Worm (Caenorhabditis elegans) whole organism, L4 larva: ENCODE data around the gene K11D12.11.

ENCODE experiments used
- F44E2.7 ChIP-seq: fragments of 200-800 bp; sonication (Bioruptor generic); IDR thresholded peaks from 2 replicates; pipeline ENCODE4 v2.1.2; 2022; ENCODE audit warnings: missing genetic modification characterization, missing compliant biosample characterization
- F49E8.2 ChIP-seq: sonication (generic microtip); optimal IDR thresholded peaks from 2 replicates; lab custom pipeline; 2016; ENCODE audit warnings: missing compliant biosample characterization, mild to moderate bottlenecking, missing genetic modification characterization, borderline replicate concordance
- T20F7.1 ChIP-seq: fragments of 200-800 bp; sonication (Bioruptor generic); optimal IDR thresholded peaks from 2 replicates; lab custom pipeline; 2018; ENCODE audit warnings: mild to moderate bottlenecking, missing genetic modification characterization, missing compliant biosample characterization
- aha-1 ChIP-seq: fragments of 150-350 bp; peaks from one replicate; lab custom pipeline; 2014; ENCODE audit warnings: missing biosample characterization, missing genetic modification characterization
- aly-2 ChIP-seq: sonication (generic microtip); optimal IDR thresholded peaks from 2 replicates; lab custom pipeline; 2018; ENCODE audit warnings: missing biosample characterization, missing genetic modification characterization
- ama-1 ChIP-seq: fragments of 150-350 bp; optimal IDR thresholded peaks from 2 replicates; lab custom pipeline; 2014; ENCODE audit warnings: inconsistent platforms, mixed read lengths
- arid-1 ChIP-seq: fragments of 200-800 bp; sonication (Bioruptor generic); conservative IDR thresholded peaks from 2 replicates; pipeline ENCODE4 v1.3.6; 2022; ENCODE audit warnings: missing genetic modification reagents, missing genetic modification characterization, missing compliant biosample characterization
- attf-4 ChIP-seq: sonication (generic microtip); optimal IDR thresholded peaks from 3 replicates; lab custom pipeline; 2017; ENCODE audit warnings: missing biosample characterization, missing genetic modification characterization
- ceh-20 ChIP-seq: fragments of 200-800 bp; sonication (Bioruptor generic); IDR thresholded peaks from 2 replicates; pipeline ENCODE4 v1.3.6; 2022; ENCODE audit warnings: missing genetic modification reagents, missing genetic modification characterization, missing compliant biosample characterization
- ceh-62 ChIP-seq: sonication (generic microtip); optimal IDR thresholded peaks from 2 replicates; lab custom pipeline; 2017; ENCODE audit warnings: missing biosample characterization, missing genetic modification characterization
- ctbp-1 ChIP-seq: fragments of 200-800 bp; sonication (Bioruptor generic); IDR thresholded peaks from 2 replicates; pipeline ENCODE4 v1.3.6; 2022; ENCODE audit warnings: missing genetic modification reagents, missing genetic modification characterization, missing compliant biosample characterization
- daf-12 ChIP-seq: fragments of 150-350 bp; optimal IDR thresholded peaks from 2 replicates; lab custom pipeline; 2014; ENCODE audit warnings: missing biosample characterization, missing genetic modification reagents, missing genetic modification characterization
- daf-16 ChIP-seq, 3 experiments: sonication (generic microtip); optimal IDR thresholded peaks; 2 replicates each; lab custom pipeline; 2016 to 2017; ENCODE audit warnings: missing genetic modification characterization in 3 of 3, missing genetic modification reagents in 3 of 3, mild to moderate bottlenecking in 2 of 3, missing compliant biosample characterization in 2 of 3, missing biosample characterization in 1 of 3, moderate library complexity in 1 of 3
- dmd-6 ChIP-seq: fragments of 200-800 bp; sonication (Bioruptor generic); IDR thresholded peaks from 2 replicates; pipeline ENCODE4 v1.3.6; 2022; ENCODE audit warnings: missing genetic modification reagents, missing genetic modification characterization, missing compliant biosample characterization
- dmd-8 ChIP-seq: fragments of 200-800 bp; sonication (Bioruptor generic); IDR thresholded peaks from 2 replicates; pipeline ENCODE4 v1.3.6; 2022; ENCODE audit warnings: missing genetic modification characterization, missing compliant biosample characterization
- dmd-9 ChIP-seq: fragments of 200-800 bp; sonication (Bioruptor generic); IDR thresholded peaks from 2 replicates; pipeline ENCODE4 v1.3.6; 2022; ENCODE audit warnings: missing genetic modification reagents, missing genetic modification characterization, missing compliant biosample characterization
- duxl-1 ChIP-seq: sonication (generic microtip); optimal IDR thresholded peaks from 2 replicates; lab custom pipeline; 2016; ENCODE audit warnings: mild to moderate bottlenecking, missing genetic modification characterization, moderate library complexity, missing compliant biosample characterization; ENCODE audit not compliant: poor library complexity
- dve-1 ChIP-seq: sonication (generic microtip); optimal IDR thresholded peaks from 2 replicates; lab custom pipeline; 2017; ENCODE audit warnings: antibody characterized with exemption, mild to moderate bottlenecking, missing genetic modification characterization, missing compliant biosample characterization; ENCODE audit not compliant: insufficient read depth
- gei-8 ChIP-seq: fragments of 200-800 bp; sonication (Bioruptor generic); optimal IDR thresholded peaks from 2 replicates; lab custom pipeline; 2018; ENCODE audit warnings: mild to moderate bottlenecking, missing genetic modification characterization, missing compliant biosample characterization
- hlh-11 ChIP-seq: fragments of 200-800 bp; sonication (Bioruptor generic); optimal IDR thresholded peaks from 2 replicates; lab custom pipeline; 2018; ENCODE audit warnings: mild to moderate bottlenecking, missing genetic modification characterization, missing compliant biosample characterization
- hlh-30 ChIP-seq: sonication (generic microtip); optimal IDR thresholded peaks from 2 replicates; lab custom pipeline; 2017; ENCODE audit warnings: antibody characterized with exemption, mild to moderate bottlenecking, missing genetic modification characterization, missing compliant biosample characterization; ENCODE audit not compliant: insufficient read depth
- lim-7 ChIP-seq: fragments of 200-800 bp; sonication (Bioruptor generic); IDR thresholded peaks from 2 replicates; pipeline ENCODE4 v1.3.6; 2022; ENCODE audit warnings: missing genetic modification characterization, missing compliant biosample characterization
- lin-1 ChIP-seq: fragments of 200-800 bp; sonication (Bioruptor generic); IDR thresholded peaks from 2 replicates; pipeline ENCODE4 v1.3.6; 2022; ENCODE audit warnings: missing genetic modification reagents, missing genetic modification characterization, missing compliant biosample characterization
- lsy-2 ChIP-seq, 2 experiments: fragments of 150-350 bp in 1 of 2; sonication (generic microtip) in 1 of 2; optimal IDR thresholded peaks; 2 replicates each; lab custom pipeline; 2014 to 2017; ENCODE audit warnings: missing biosample characterization in 2 of 2, missing genetic modification characterization in 2 of 2
- mxl-3 ChIP-seq: fragments of 200-800 bp; sonication (Bioruptor generic); optimal IDR thresholded peaks from 2 replicates; lab custom pipeline; 2018; ENCODE audit warnings: mild to moderate bottlenecking, missing genetic modification characterization, missing compliant biosample characterization
- nhr-102 ChIP-seq: sonication (generic microtip); optimal IDR thresholded peaks from 2 replicates; lab custom pipeline; 2016; ENCODE audit warnings: mild to moderate bottlenecking, missing genetic modification characterization, moderate library complexity, missing compliant biosample characterization
- nhr-11 ChIP-seq: fragments of 150-350 bp; optimal IDR thresholded peaks from 2 replicates; lab custom pipeline; 2014; ENCODE audit warnings: missing biosample characterization, missing genetic modification characterization
- nhr-237 ChIP-seq: sonication (generic microtip); optimal IDR thresholded peaks from 2 replicates; lab custom pipeline; 2017; ENCODE audit warnings: missing biosample characterization, missing genetic modification characterization
- nhr-28 ChIP-seq: fragments of 150-350 bp; optimal IDR thresholded peaks from 2 replicates; lab custom pipeline; 2014; ENCODE audit warnings: missing biosample characterization, missing genetic modification characterization
- nhr-42 ChIP-seq: fragments of 200-800 bp; sonication (Bioruptor generic); IDR thresholded peaks from 2 replicates; pipeline ENCODE4 v1.3.6; 2022; ENCODE audit warnings: missing genetic modification characterization, missing compliant biosample characterization
- nhr-48 ChIP-seq: sonication (generic microtip); optimal IDR thresholded peaks from 2 replicates; lab custom pipeline; 2016; ENCODE audit warnings: mild to moderate bottlenecking, missing genetic modification characterization, missing compliant biosample characterization
- nhr-76 ChIP-seq: fragments of 150-350 bp; optimal IDR thresholded peaks from 2 replicates; lab custom pipeline; 2014; ENCODE audit warnings: missing biosample characterization, missing genetic modification characterization
- pha-4 ChIP-seq, 2 experiments: fragments of 150-350 bp in 1 of 2; fragments of 200-800 bp in 1 of 2; sonication (Bioruptor generic) in 1 of 2; IDR thresholded peaks in 1 of 2; optimal IDR thresholded peaks in 1 of 2; 2 replicates each; pipeline versions ENCODE4 v1.3.6 to Lab custom; 2014 to 2022; ENCODE audit warnings: missing genetic modification characterization in 2 of 2, missing genetic modification reagents in 2 of 2, missing biosample characterization in 1 of 2, missing compliant biosample characterization in 1 of 2
- php-3 ChIP-seq: fragments of 200-800 bp; sonication (Bioruptor generic); IDR thresholded peaks from 2 replicates; pipeline ENCODE4 v1.3.6; 2022; ENCODE audit warnings: missing genetic modification reagents, missing genetic modification characterization, missing compliant biosample characterization
- pqm-1 ChIP-seq: sonication (generic microtip); optimal IDR thresholded peaks from 2 replicates; lab custom pipeline; 2017; ENCODE audit warnings: missing biosample characterization, missing genetic modification characterization
- rbr-2 ChIP-seq: sonication (generic microtip); optimal IDR thresholded peaks from 2 replicates; lab custom pipeline; 2016; ENCODE audit warnings: missing genotype, missing genetic modification characterization, missing compliant biosample characterization
- saeg-2 ChIP-seq: fragments of 200-800 bp; sonication (Bioruptor generic); IDR thresholded peaks from 2 replicates; pipeline ENCODE4 v1.3.6; 2022; ENCODE audit warnings: missing genetic modification reagents, missing genetic modification characterization, missing compliant biosample characterization
- sdz-12 ChIP-seq: fragments of 200-800 bp; sonication (Bioruptor generic); optimal IDR thresholded peaks from 2 replicates; lab custom pipeline; 2018; ENCODE audit warnings: mild to moderate bottlenecking, missing genetic modification characterization, missing compliant biosample characterization
- spr-3 ChIP-seq: fragments of 200-800 bp; sonication (Bioruptor generic); optimal IDR thresholded peaks from 2 replicates; lab custom pipeline; 2018; ENCODE audit warnings: mild to moderate bottlenecking, missing genetic modification characterization, missing compliant biosample characterization
- unc-39 ChIP-seq: sonication (generic microtip); optimal IDR thresholded peaks from 2 replicates; lab custom pipeline; 2017; ENCODE audit warnings: missing biosample characterization, missing genetic modification characterization
- zfp-2 ChIP-seq: sonication (generic microtip); optimal IDR thresholded peaks from 2 replicates; lab custom pipeline; 2016; ENCODE audit warnings: mild to moderate bottlenecking, missing genetic modification characterization, missing compliant biosample characterization
- zip-2 ChIP-seq: fragments of 150-350 bp; optimal IDR thresholded peaks from 2 replicates; lab custom pipeline; 2014; ENCODE audit warnings: missing biosample characterization, missing genetic modification characterization
- ztf-11 ChIP-seq: fragments of 150-350 bp; optimal IDR thresholded peaks from 2 replicates; lab custom pipeline; 2014; ENCODE audit warnings: missing biosample characterization, missing genetic modification characterization
- ztf-7 ChIP-seq: fragments of 150-350 bp; optimal IDR thresholded peaks from 2 replicates; lab custom pipeline; 2014; ENCODE audit warnings: missing biosample characterization, missing genetic modification characterization

The K11D12.11 gene

ce11 chrV:5032176-5032575 is 7.2 kb downstream of the K11D12.11 start (continued):
- TF ChIP-seq hlh-11 (tag; lab: Kevin White, UChicago) (peak; percentile 65), aha-1 (tag; lab: Kevin White, UChicago) (peak; percentile 39), nhr-11 (tag; lab: Kevin White, UChicago) (peak; percentile 45), hlh-30 (peak; percentile 60), saeg-2 (no peak), php-3 (GFP tag; lab: Robert Waterston, UW) (no peak), zip-2 (tag; lab: Kevin White, UChicago) (peak; percentile 26), ztf-7 (tag; lab: Kevin White, UChicago) (no peak)

- TF ChIP-seq gei-8 (GFP tag; lab: Kevin White, UChicago) (no peak), zfp-2 (no peak), F44E2.7 (GFP tag; lab: Robert Waterston, UW) (no peak), daf-16 (GFP tag; optimal IDR thresholded peaks at IDR 0.05; lab: Kevin White, UChicago) (no peak), daf-16 (tag; optimal IDR thresholded peaks at IDR 0.05; lab: Kevin White, UChicago) (peak; percentile 3), sdz-12 (GFP tag; lab: Kevin White, UChicago) (no peak), nhr-42 (no peak), dmd-9 (GFP tag; lab: Robert Waterston, UW) (no peak), nhr-237 (tag; lab: Kevin White, UChicago) (no peak), daf-12 (tag; lab: Kevin White, UChicago) (no peak), nhr-48 (tag; lab: Kevin White, UChicago) (peak; percentile 24), php-3 (GFP tag; lab: Robert Waterston, UW) (no peak), T20F7.1 (GFP tag; lab: Kevin White, UChicago) (no peak), nhr-28 (tag; lab: Kevin White, UChicago) (peak; percentile 93), dmd-6 (peak; percentile 12; the same call in 1 of the 2 replicates)
Measured at ce11 chrV:5031764-5032163, 7.6 kb downstream of the K11D12.11 start.

- no peak for TF ChIP-seq gei-8 (GFP tag; lab: Kevin White, UChicago)
- TF ChIP-seq aha-1 (tag; lab: Kevin White, UChicago) = peak; percentile 7
Measured at ce11 chrV:5030715-5031114, 8.7 kb downstream of the K11D12.11 start, which contains the start of gene swt-7. Gene swt-7 (minus strand): TSS chrV:5030815.

ce11 chrV:5030212-5030611 is 9.2 kb downstream of the K11D12.11 start:
- TF ChIP-seq dve-1 = peak; percentile 68
- no peak for TF ChIP-seq nhr-237 (tag; lab: Kevin White, UChicago)
- TF ChIP-seq aha-1 (tag; lab: Kevin White, UChicago) = no peak
- TF ChIP-seq pha-4 (GFP tag; IDR thresholded peaks at IDR 0.05; lab: Robert Waterston, UW) = no peak
- no peak for TF ChIP-seq pha-4 (tag; optimal IDR thresholded peaks at IDR 0.05; lab: Kevin White, UChicago)
- no peak for TF ChIP-seq dmd-8
- no peak for TF ChIP-seq ctbp-1 (GFP tag; lab: Robert Waterston, UW)
- TF ChIP-seq ceh-20 (GFP tag; lab: Robert Waterston, UW) = no peak
- no peak for TF ChIP-seq daf-16 (GFP tag; optimal IDR thresholded peaks at IDR 0.05; lab: Kevin White, UChicago)
- peak; percentile 81 for TF ChIP-seq daf-16 (tag; optimal IDR thresholded peaks at IDR 0.05; lab: Kevin White, UChicago)
- TF ChIP-seq pqm-1 (tag; lab: Kevin White, UChicago) = peak; percentile 89
- TF ChIP-seq duxl-1 = no peak
- TF ChIP-seq nhr-102 (tag; lab: Kevin White, UChicago) = peak; percentile 78
- TF ChIP-seq spr-3 (GFP tag; lab: Kevin White, UChicago) = no peak
- TF ChIP-seq ceh-62 = no peak
- TF ChIP-seq lim-7 (GFP tag; lab: Robert Waterston, UW) = no peak
- TF ChIP-seq attf-4 (tag; lab: Kevin White, UChicago) = no peak
- TF ChIP-seq gei-8 (GFP tag; lab: Kevin White, UChicago) = no peak
- no peak for TF ChIP-seq arid-1 (GFP tag; lab: Robert Waterston, UW)
- TF ChIP-seq F49E8.2 (tag; lab: Kevin White, UChicago) = no peak
- TF ChIP-seq ama-1 (lab: Kevin White, UChicago) = no peak
- TF ChIP-seq lin-1 (GFP tag; lab: Robert Waterston, UW) = peak; percentile 39; the same call in 1 of the 2 replicates
- no peak for TF ChIP-seq ztf-11
- peak; percentile 85 for TF ChIP-seq dmd-6
- TF ChIP-seq unc-39 (tag; lab: Kevin White, UChicago) = no peak
- no peak for TF ChIP-seq aly-2 (tag; lab: Kevin White, UChicago)
- TF ChIP-seq rbr-2 (tag; lab: Kevin White, UChicago) = no peak
- TF ChIP-seq lsy-2 (tag; optimal IDR thresholded peaks at IDR 0.05; lab: Kevin White, UChicago) = no peak
- peak; percentile 23 for TF ChIP-seq mxl-3 (GFP tag; lab: Kevin White, UChicago)
- no peak for TF ChIP-seq sdz-12 (GFP tag; lab: Kevin White, UChicago)
- TF ChIP-seq nhr-76 (tag; lab: Kevin White, UChicago) = no peak
- TF ChIP-seq nhr-28 (tag; lab: Kevin White, UChicago) = peak; percentile 99
